Worm (Caenorhabditis elegans): ENCODE data around the gene F13D12.8.

F13D12.8 gene

ce11 chrII:11777893-11778480 is 45.6 kb upstream of the F13D12.8 start, which contains the start of the genes patr-1 and dna-2 (continued):
- no peak for TF ChIP-seq F44E2.7 (GFP tag; IDR thresholded peaks at IDR 0.05)
- TF ChIP-seq ztf-11 (tag; optimal IDR thresholded peaks at IDR 0.05) = no peak
- no peak for TF ChIP-seq T20F7.1 (GFP tag; optimal IDR thresholded peaks at IDR 0.05)
- TF ChIP-seq F10B5.3 (tag; optimal IDR thresholded peaks at IDR 0.05) = no peak
- TF ChIP-seq mxl-2 (GFP tag; conservative IDR thresholded peaks at IDR 0.05) = no peak
- no peak for TF ChIP-seq arid-1 (GFP tag; conservative IDR thresholded peaks at IDR 0.05)
- no peak for TF ChIP-seq nhr-111 (GFP tag; optimal IDR thresholded peaks at IDR 0.05)
- TF ChIP-seq jun-1 (tag; optimal IDR thresholded peaks at IDR 0.05) = no peak
- TF ChIP-seq D1046.2 (GFP tag; IDR thresholded peaks at IDR 0.05) = no peak

DNA sequence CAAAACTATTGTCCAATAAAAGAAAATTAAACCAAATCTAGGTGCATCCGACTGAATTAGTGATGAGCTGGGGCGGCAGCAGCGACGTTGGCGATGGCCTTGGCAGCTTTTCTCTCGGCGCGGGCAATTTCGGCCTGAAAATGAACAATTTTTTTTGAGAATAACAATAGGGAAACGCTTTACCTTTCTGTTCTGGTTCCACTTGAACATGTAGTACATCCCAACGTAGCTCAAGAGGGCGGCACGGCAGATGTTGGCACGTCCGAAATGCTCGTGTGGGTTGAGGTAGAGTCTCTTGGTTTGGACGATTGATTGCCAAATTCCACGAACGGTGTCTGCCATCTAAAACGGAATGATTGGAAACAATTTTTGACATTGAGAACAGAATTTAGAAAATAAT is 41.8 kb upstream of the F13D12.8 start, which contains the start of gene F44E5.1:
F44E5.1 (minus strand) TSS at position 342 of the 400 bp plus-strand sequence.
- TF ChIP-seq lin-38 (GFP tag; IDR thresholded peaks at IDR 0.05) (peak; percentile 46), lim-7 (GFP tag; IDR thresholded peaks at IDR 0.05) (no peak), mes-2 (tag; optimal IDR thresholded peaks at IDR 0.05; ENCODE audit: poor library complexity, severe bottlenecking) (peak; percentile 9), set-16 (GFP tag; IDR thresholded peaks at IDR 0.05) (no peak), ama-1 (optimal IDR thresholded peaks at IDR 0.05) (peak; percentile 86), dve-1 (tag; optimal IDR thresholded peaks at IDR 0.05; ENCODE audit: insufficient read depth) (no peak), F44E2.7 (GFP tag; IDR thresholded peaks at IDR 0.05) (no peak), lir-3 (tag; optimal IDR thresholded peaks at IDR 0.05) (no peak), ztf-11 (tag; optimal IDR thresholded peaks at IDR 0.05) (no peak), pha-4 (GFP tag; IDR thresholded peaks at IDR 0.05) (no peak), pha-4 (tag; optimal IDR thresholded peaks at IDR 0.05) (no peak), nhr-42 (GFP tag; IDR thresholded peaks at IDR 0.05) (no peak), hlh-11 (tag; optimal IDR thresholded peaks at IDR 0.05) (no peak), vab-7 (GFP tag; IDR thresholded peaks at IDR 0.05) (no peak), egl-27 (tag; optimal IDR thresholded peaks at IDR 0.05) (no peak), nhr-237 (tag; optimal IDR thresholded peaks at IDR 0.05) (no peak), ztf-7 (tag; optimal IDR thresholded peaks at IDR 0.05) (no peak), zfp-3 (GFP tag; conservative IDR thresholded peaks at IDR 0.05) (peak; percentile 59; the same call in 1 of the 2 replicates), php-3 (GFP tag; IDR thresholded peaks at IDR 0.05) (peak; percentile 62; the same call in 1 of the 2 replicates), hmg-1.1 (GFP tag; IDR thresholded peaks at IDR 0.05) (0 out of 2 replicates have a peak, but pooled peaks have one; percentile 11), attf-4 (tag; optimal IDR thresholded peaks at IDR 0.05) (no peak), aly-2 (tag; optimal IDR thresholded peaks at IDR 0.05) (no peak), nhr-77 (tag; optimal IDR thresholded peaks at IDR 0.05) (no peak)

- TF ChIP-seq T20F7.1 (GFP tag; optimal IDR thresholded peaks at IDR 0.05) (no peak), aha-1 (tag) (peak; percentile 20)
Measured at ce11 chrII:11772364-11772763, 40.0 kb upstream of the F13D12.8 start, which contains the start of gene F44E5.15. Gene F44E5.15 (plus strand): TSS chrII:11772664.

- peak in 1 of 2 experiments; percentile 43 for TF ChIP-seq unc-62 (GFP tag; optimal IDR thresholded peaks at IDR 0.05 in 1 of 2)
- no peak for TF ChIP-seq unc-62 (tag; optimal IDR thresholded peaks at IDR 0.05)
- TF ChIP-seq gei-8 (GFP tag; optimal IDR thresholded peaks at IDR 0.05) = no peak
Measured at ce11 chrII:11766472-11766871, 34.1 kb upstream of the F13D12.8 start, which contains the start of gene F44E5.2. Gene F44E5.2 (plus strand): TSS chrII:11766772.

Data from whole organism, L4 larva.